Worm (Caenorhabditis elegans) whole organism, L2 larva: ENCODE data around the gene C02C6.14.

ENCODE experiments used
- C34F6.9 ChIP-seq: fragments of 150-350 bp; optimal IDR thresholded peaks from 2 replicates; lab custom pipeline; 2014; ENCODE audit warnings: missing biosample characterization, missing genetic modification characterization
- F13H6.1 ChIP-seq: sonication (generic microtip); optimal IDR thresholded peaks from 2 replicates; lab custom pipeline; 2016; ENCODE audit warnings: missing genetic modification characterization, missing compliant biosample characterization
- R02D3.7 ChIP-seq: fragments of 150-350 bp; optimal IDR thresholded peaks from 2 replicates; lab custom pipeline; 2014; ENCODE audit warnings: missing biosample characterization, missing genetic modification characterization
- Y55F3AM.14 ChIP-seq: fragments of 200-800 bp; sonication (Bioruptor generic); optimal IDR thresholded peaks from 2 replicates; lab custom pipeline; 2018; ENCODE audit warnings: mild to moderate bottlenecking, missing genetic modification characterization, missing compliant biosample characterization
- ZK546.5 ChIP-seq: sonication (generic microtip); optimal IDR thresholded peaks from 2 replicates; lab custom pipeline; 2017; ENCODE audit warnings: missing biosample characterization, missing genetic modification characterization
- alr-1 ChIP-seq: fragments of 150-350 bp; optimal IDR thresholded peaks from 2 replicates; lab custom pipeline; 2014; ENCODE audit warnings: missing biosample characterization, missing genetic modification characterization
- aly-2 ChIP-seq: fragments of 150-350 bp; optimal IDR thresholded peaks from 2 replicates; lab custom pipeline; 2014; ENCODE audit warnings: missing biosample characterization, missing genetic modification characterization
- blmp-1 ChIP-seq: sonication (generic microtip); optimal IDR thresholded peaks from 2 replicates; lab custom pipeline; 2017; ENCODE audit warnings: missing genetic modification characterization, mild to moderate bottlenecking, missing compliant biosample characterization, antibody characterized with exemption, moderate library complexity; ENCODE audit not compliant: insufficient read depth
- ceh-16 ChIP-seq: fragments of 150-350 bp; optimal IDR thresholded peaks from 2 replicates; lab custom pipeline; 2014; ENCODE audit warnings: missing biosample characterization, missing genetic modification characterization
- crh-2 ChIP-seq: sonication (generic microtip); optimal IDR thresholded peaks from 2 replicates; lab custom pipeline; 2017; ENCODE audit warnings: missing biosample characterization, missing genetic modification characterization
- elt-1 ChIP-seq: fragments of 150-350 bp; optimal IDR thresholded peaks from 2 replicates; lab custom pipeline; 2014; ENCODE audit warnings: missing biosample characterization, missing genetic modification characterization
- fos-1 ChIP-seq: fragments of 150-350 bp; optimal IDR thresholded peaks from 2 replicates; lab custom pipeline; 2014; ENCODE audit warnings: missing biosample characterization, missing genetic modification characterization
- gmeb-1 ChIP-seq: fragments of 150-350 bp; optimal IDR thresholded peaks from 2 replicates; lab custom pipeline; 2014; ENCODE audit warnings: missing biosample characterization, missing genetic modification characterization
- lin-11 ChIP-seq: fragments of 150-350 bp; sonication (generic microtip); optimal IDR thresholded peaks from 2 replicates; lab custom pipeline; 2014; ENCODE audit warnings: missing biosample characterization, missing genetic modification characterization, inconsistent platforms, mixed read lengths
- lin-13 ChIP-seq: fragments of 150-350 bp; optimal IDR thresholded peaks from 2 replicates; lab custom pipeline; 2014; ENCODE audit warnings: missing biosample characterization, missing genetic modification reagents, missing genetic modification characterization
- lsy-2 ChIP-seq, 2 experiments: fragments of 150-350 bp in 1 of 2; sonication (generic microtip) in 1 of 2; optimal IDR thresholded peaks; 2 replicates each; lab custom pipeline; 2014 to 2017; ENCODE audit warnings: missing biosample characterization in 2 of 2, missing genetic modification characterization in 2 of 2
- mab-5 ChIP-seq: fragments of 150-350 bp; optimal IDR thresholded peaks from 2 replicates; lab custom pipeline; 2014; ENCODE audit warnings: missing biosample characterization, missing genetic modification characterization
- mbf-1 ChIP-seq: sonication (generic microtip); optimal IDR thresholded peaks from 2 replicates; lab custom pipeline; 2017; ENCODE audit warnings: missing biosample characterization, missing genetic modification characterization
- mdl-1 ChIP-seq, 2 experiments: fragments of 150-350 bp in 1 of 2; sonication (generic microtip) in 1 of 2; optimal IDR thresholded peaks; 2 replicates each; lab custom pipeline; 2017; ENCODE audit warnings: missing biosample characterization in 2 of 2, missing genetic modification characterization in 2 of 2
- nhr-10 ChIP-seq: sonication (generic microtip); optimal IDR thresholded peaks from 2 replicates; lab custom pipeline; 2017; ENCODE audit warnings: missing biosample characterization, missing genetic modification characterization
- nhr-11 ChIP-seq: fragments of 150-350 bp; optimal IDR thresholded peaks from 2 replicates; lab custom pipeline; 2014; ENCODE audit warnings: missing biosample characterization, missing genetic modification characterization
- nhr-12 ChIP-seq: fragments of 150-350 bp; optimal IDR thresholded peaks from 2 replicates; lab custom pipeline; 2014; ENCODE audit warnings: missing biosample characterization, missing genetic modification characterization
- nhr-129 ChIP-seq: fragments of 150-350 bp; optimal IDR thresholded peaks from 2 replicates; lab custom pipeline; 2014; ENCODE audit warnings: missing biosample characterization, missing genetic modification characterization
- nhr-21 ChIP-seq: fragments of 150-350 bp; optimal IDR thresholded peaks from 2 replicates; lab custom pipeline; 2014; ENCODE audit warnings: missing biosample characterization, missing genetic modification characterization
- nhr-23 ChIP-seq: fragments of 150-350 bp; optimal IDR thresholded peaks from 2 replicates; lab custom pipeline; 2014; ENCODE audit warnings: missing biosample characterization, missing genetic modification reagents, missing genetic modification characterization
- nhr-25 ChIP-seq: fragments of 150-350 bp; sonication (generic microtip); optimal IDR thresholded peaks from 3 replicates; lab custom pipeline; 2014; ENCODE audit warnings: missing biosample characterization, missing genetic modification characterization
- nhr-77 ChIP-seq: fragments of 150-350 bp; optimal IDR thresholded peaks from 2 replicates; lab custom pipeline; 2014; ENCODE audit warnings: missing biosample characterization, missing genetic modification characterization
- sem-4 ChIP-seq: fragments of 150-350 bp; optimal IDR thresholded peaks from 2 replicates; lab custom pipeline; 2014; ENCODE audit warnings: missing biosample characterization, missing genetic modification reagents, missing genetic modification characterization
- skn-1 ChIP-seq: sonication (generic microtip); optimal IDR thresholded peaks from 2 replicates; lab custom pipeline; 2017; ENCODE audit warnings: missing biosample characterization, missing genetic modification characterization
- sma-3 ChIP-seq: sonication (generic microtip); optimal IDR thresholded peaks from 2 replicates; lab custom pipeline; 2016; ENCODE audit warnings: missing genetic modification reagents, missing genetic modification characterization, missing compliant biosample characterization
- sma-9 ChIP-seq, 2 experiments: fragments of 150-350 bp in 1 of 2; sonication (generic microtip) in 1 of 2; optimal IDR thresholded peaks; 2 replicates each; lab custom pipeline; 2014 to 2016; ENCODE audit warnings: missing genetic modification characterization in 2 of 2, mild to moderate bottlenecking in 1 of 2, missing biosample characterization in 1 of 2, missing compliant biosample characterization in 1 of 2, missing genetic modification reagents in 1 of 2, moderate library complexity in 1 of 2
- snpc-4 ChIP-seq: fragments of 150-350 bp; optimal IDR thresholded peaks from 2 replicates; lab custom pipeline; 2014; ENCODE audit warnings: missing biosample characterization, missing genetic modification characterization
- unc-39 ChIP-seq: fragments of 150-350 bp; optimal IDR thresholded peaks from 2 replicates; lab custom pipeline; 2014; ENCODE audit warnings: missing biosample characterization, missing genetic modification characterization
- unc-55 ChIP-seq: fragments of 150-350 bp; sonication (generic microtip); optimal IDR thresholded peaks from 3 replicates; lab custom pipeline; 2014; ENCODE audit warnings: missing biosample characterization, missing genetic modification reagents, missing genetic modification characterization
- zag-1 ChIP-seq: fragments of 150-350 bp; optimal IDR thresholded peaks from 2 replicates; lab custom pipeline; 2014; ENCODE audit warnings: missing biosample characterization, missing genetic modification characterization
- ztf-1 ChIP-seq: fragments of 200-800 bp; sonication (Bioruptor generic); conservative IDR thresholded peaks from 2 replicates; pipeline ENCODE4 v1.3.6; 2022; ENCODE audit warnings: missing genetic modification characterization, missing compliant biosample characterization

The C02C6.14 gene

DNA sequence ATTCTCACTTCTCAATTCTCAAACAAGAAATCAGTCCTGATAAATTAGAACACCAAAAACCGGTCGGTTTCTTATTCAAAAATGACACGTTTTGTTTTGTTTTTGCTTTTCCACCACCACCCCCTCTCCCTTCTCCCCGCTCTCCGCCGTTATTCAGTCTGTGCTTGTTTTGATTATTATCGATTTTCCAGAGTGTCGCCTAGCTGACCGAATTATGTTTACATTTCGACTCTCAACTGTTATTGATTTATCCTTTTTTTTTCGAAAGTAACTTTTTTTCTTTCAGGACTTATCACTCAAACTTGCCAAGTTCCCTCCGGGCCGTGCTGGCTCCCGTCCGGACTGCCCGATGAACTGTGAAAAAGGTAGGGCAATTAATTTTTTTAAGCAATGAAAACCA lies 44.1 kb upstream of the C02C6.14 start, which contains the start of gene gob-1:
TSS of gene gob-1 (plus strand) at position 281 of the 400 bp plus-strand sequence.
- TF ChIP-seq ceh-16 (tag; lab: Kevin White, UChicago) (no peak), sem-4 (tag; lab: Kevin White, UChicago) (no peak), nhr-77 (tag; lab: Kevin White, UChicago) (no peak), nhr-10 (tag; lab: Kevin White, UChicago) (no peak), Y55F3AM.14 (GFP tag; lab: Kevin White, UChicago) (no peak), nhr-25 (tag; lab: Kevin White, UChicago) (no peak), nhr-12 (tag; lab: Kevin White, UChicago) (no peak), alr-1 (no peak), nhr-21 (tag; lab: Kevin White, UChicago) (no peak), unc-55 (no peak), nhr-11 (tag; lab: Kevin White, UChicago) (no peak), snpc-4 (tag; lab: Kevin White, UChicago) (no peak), ztf-1 (GFP tag; lab: Robert Waterston, UW) (no peak), unc-39 (no peak), sma-3 (GFP tag; lab: Kevin White, UChicago) (no peak), ZK546.5 (tag; lab: Kevin White, UChicago) (no peak), C34F6.9 (tag; lab: Kevin White, UChicago) (no peak), mdl-1 (tag; optimal IDR thresholded peaks at IDR 0.05; lab: Kevin White, UChicago) (no peak), gmeb-1 (tag; lab: Kevin White, UChicago) (no peak), blmp-1 (tag; lab: Kevin White, UChicago) (no peak)

DNA sequence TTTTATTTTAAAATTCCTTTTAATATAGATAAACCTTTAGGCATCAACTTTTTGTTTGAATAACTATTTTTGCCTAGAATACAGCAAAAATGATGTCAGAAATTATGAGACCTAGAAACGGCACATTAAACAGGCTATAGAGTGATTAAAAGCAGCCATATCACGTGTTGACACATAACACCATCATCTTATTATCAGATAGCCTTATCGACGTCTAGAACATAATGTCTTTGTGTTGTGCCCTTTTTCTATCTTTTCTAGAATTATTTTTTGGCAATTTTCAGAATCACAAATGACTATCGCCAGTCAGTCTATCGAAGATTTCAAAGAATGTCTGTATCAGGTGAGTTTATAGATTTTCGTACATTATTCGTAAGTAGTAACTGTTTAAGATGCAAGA lies 43.3 kb upstream of the C02C6.14 start:
- TF ChIP-seq elt-1 (tag; lab: Kevin White, UChicago): no peak
- TF ChIP-seq sma-9 (GFP tag; optimal IDR thresholded peaks at IDR 0.05; lab: Kevin White, UChicago): peak; percentile 7
- TF ChIP-seq sma-9 (tag; optimal IDR thresholded peaks at IDR 0.05; lab: Kevin White, UChicago): no peak
- TF ChIP-seq unc-55: no peak
- TF ChIP-seq fos-1 (tag; lab: Kevin White, UChicago): peak; percentile 19
- TF ChIP-seq lin-13: no peak
- no peak for TF ChIP-seq ceh-16 (tag; lab: Kevin White, UChicago)
- TF ChIP-seq gmeb-1 (tag; lab: Kevin White, UChicago): no peak
- no peak for TF ChIP-seq Y55F3AM.14 (GFP tag; lab: Kevin White, UChicago)
- no peak for TF ChIP-seq R02D3.7 (tag; lab: Kevin White, UChicago)
- peak; percentile 24 for TF ChIP-seq nhr-25 (tag; lab: Kevin White, UChicago)
- TF ChIP-seq sma-3 (GFP tag; lab: Kevin White, UChicago): no peak
- no peak for TF ChIP-seq unc-39
- TF ChIP-seq F13H6.1 (tag; lab: Kevin White, UChicago): no peak
- TF ChIP-seq mdl-1 (tag; optimal IDR thresholded peaks at IDR 0.05; lab: Kevin White, UChicago): no peak

DNA sequence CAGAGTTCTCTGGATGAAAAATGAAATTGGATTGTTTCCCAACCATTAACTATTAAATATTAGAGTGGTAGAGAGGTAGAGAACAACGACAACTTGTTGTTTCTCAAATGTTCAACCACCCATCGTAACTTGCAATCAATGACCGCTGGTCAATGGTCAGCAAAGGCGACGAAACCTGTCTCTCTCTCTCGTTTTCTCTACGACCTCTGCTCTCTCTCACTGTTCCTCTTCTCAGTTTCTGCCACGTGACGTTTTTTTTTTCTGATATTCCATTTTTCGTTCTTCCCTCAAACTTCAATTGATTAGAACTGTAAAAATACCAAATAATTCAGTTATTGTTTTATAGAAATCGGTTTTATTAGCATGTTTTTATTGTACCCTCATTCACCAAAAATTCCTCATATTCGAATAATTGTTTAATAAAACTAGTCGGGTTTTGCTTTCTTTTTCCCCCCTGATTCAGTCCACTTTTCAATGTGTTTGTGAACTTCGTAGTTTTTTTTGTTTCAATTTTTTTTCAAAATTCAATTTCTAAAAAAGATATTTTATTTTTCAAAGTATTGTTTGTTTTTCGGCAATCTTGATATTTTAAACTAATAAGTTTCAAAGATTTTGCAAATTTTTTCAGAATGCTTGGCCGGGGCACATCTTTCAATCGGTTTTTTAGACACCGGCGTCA lies 40.4 kb upstream of the C02C6.14 start, which contains the start of gene suox-1:
TSS of gene suox-1 (plus strand) at position 629 of the 679 bp plus-strand sequence.
- TF ChIP-seq F13H6.1 (tag; lab: Kevin White, UChicago) (peak; percentile 52), nhr-129 (tag; lab: Kevin White, UChicago) (peak; percentile 33), sma-9 (GFP tag; optimal IDR thresholded peaks at IDR 0.05; lab: Kevin White, UChicago) (peak; percentile 55), sma-9 (tag; optimal IDR thresholded peaks at IDR 0.05; lab: Kevin White, UChicago) (no peak), sma-3 (GFP tag; lab: Kevin White, UChicago) (peak; percentile 32), crh-2 (peak; percentile 56), mbf-1 (no peak), nhr-25 (tag; lab: Kevin White, UChicago) (peak; percentile 70), nhr-21 (tag; lab: Kevin White, UChicago) (peak; percentile 40), lin-13 (no peak), skn-1 (no peak), mdl-1 (tag; optimal IDR thresholded peaks at IDR 0.05; lab: Kevin White, UChicago) (peak in 1 of 2 experiments; percentile 72), fos-1 (tag; lab: Kevin White, UChicago) (peak; percentile 38), lsy-2 (tag; optimal IDR thresholded peaks at IDR 0.05; lab: Kevin White, UChicago) (peak in 1 of 2 experiments; percentile 23)

DNA sequence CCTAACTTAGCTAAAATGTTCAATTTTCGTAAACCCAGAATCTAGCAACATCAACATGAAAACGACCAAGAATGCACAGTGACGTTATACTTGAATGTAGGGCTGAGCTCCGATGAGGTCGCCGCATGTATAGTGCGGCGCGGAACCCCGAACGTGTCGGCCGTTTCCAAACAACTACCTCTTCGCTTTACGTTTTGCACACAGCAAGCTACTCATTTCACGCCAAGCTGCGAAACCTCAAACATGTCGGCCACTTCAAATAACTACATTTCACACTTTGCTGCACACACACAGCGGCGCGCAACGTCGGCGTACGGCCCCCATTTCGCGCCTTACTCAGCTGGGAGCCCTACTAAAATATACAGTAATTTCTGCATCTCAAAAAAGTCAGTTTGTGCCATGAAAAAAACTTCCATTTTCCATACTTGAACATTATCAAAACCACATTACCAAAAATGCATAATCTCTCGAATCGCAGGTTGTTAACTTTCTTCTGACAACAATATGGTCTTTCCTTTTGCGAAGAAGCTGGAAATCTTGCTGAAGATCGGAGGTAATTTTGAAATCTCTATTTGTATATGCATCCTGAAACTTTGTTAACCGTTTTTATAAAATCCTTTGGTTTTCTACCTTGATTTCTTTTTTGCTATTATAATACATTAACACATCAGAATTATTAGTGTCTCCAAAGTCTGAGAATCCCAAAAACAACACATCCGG lies 34.9 kb upstream of the C02C6.14 start, which contains the start of gene H13N06.7:
TSS of gene H13N06.7 (plus strand) at position 670 of the 720 bp plus-strand sequence.
- TF ChIP-seq elt-1 (tag; lab: Kevin White, UChicago) (no peak), snpc-4 (tag; lab: Kevin White, UChicago) (no peak), sem-4 (tag; lab: Kevin White, UChicago) (no peak), nhr-12 (tag; lab: Kevin White, UChicago) (no peak), zag-1 (tag; lab: Kevin White, UChicago) (no peak), mab-5 (no peak), nhr-23 (no peak), aly-2 (tag; lab: Kevin White, UChicago) (no peak), nhr-11 (tag; lab: Kevin White, UChicago) (no peak), mdl-1 (tag; optimal IDR thresholded peaks at IDR 0.05; lab: Kevin White, UChicago) (no peak), fos-1 (tag; lab: Kevin White, UChicago) (no peak), lin-11 (tag; lab: Kevin White, UChicago) (no peak), lin-13 (no peak), mbf-1 (no peak)
- TF ChIP-seq, all 48 proteins: peak for 0
